Worm (Caenorhabditis elegans) whole organism, L1 larva: Measurements from ENCODE around the gene egas-3.

Experiments
- C16A3.4 ChIP-seq: fragments of 150-350 bp; optimal IDR thresholded peaks from 2 replicates; lab custom pipeline; 2014; ENCODE audit warnings: missing biosample characterization, missing genetic modification characterization
- F16B12.6 ChIP-seq: fragments of 150-350 bp; optimal IDR thresholded peaks from 2 replicates; lab custom pipeline; 2014; ENCODE audit warnings: missing biosample characterization, missing genetic modification characterization
- alr-1 ChIP-seq: fragments of 200-800 bp; sonication (Bioruptor generic); optimal IDR thresholded peaks from 2 replicates; lab custom pipeline; 2018; ENCODE audit warnings: borderline replicate concordance, mild to moderate bottlenecking, missing genetic modification characterization, missing compliant biosample characterization
- aly-2 ChIP-seq: fragments of 150-350 bp; optimal IDR thresholded peaks from 2 replicates; lab custom pipeline; 2014; ENCODE audit warnings: missing biosample characterization, missing genetic modification characterization
- ceh-88 ChIP-seq: fragments of 200-800 bp; sonication (Bioruptor generic); IDR thresholded peaks from 2 replicates; pipeline ENCODE4 v1.3.6; 2022; ENCODE audit warnings: missing genetic modification characterization, missing compliant biosample characterization
- ces-1 ChIP-seq: fragments of 150-350 bp; optimal IDR thresholded peaks from 2 replicates; lab custom pipeline; 2014; ENCODE audit warnings: missing biosample characterization, missing genetic modification reagents, missing genetic modification characterization
- dpl-1 ChIP-seq, 3 experiments: fragments of 150-350 bp in 2 of 3; sonication (generic microtip) in 1 of 3; optimal IDR thresholded peaks; 2 replicates each; lab custom pipeline; 2014 to 2017; ENCODE audit warnings: missing biosample characterization in 3 of 3, missing genetic modification characterization in 3 of 3, missing genetic modification reagents in 3 of 3
- dsc-1 ChIP-seq: sonication (generic microtip); optimal IDR thresholded peaks from 2 replicates; lab custom pipeline; 2016; ENCODE audit warnings: mild to moderate bottlenecking, missing genetic modification characterization, missing compliant biosample characterization
- efl-1 ChIP-seq, 4 experiments: fragments of 150-350 bp; optimal IDR thresholded peaks in 3 of 4; peaks in 1 of 4; 1 replicate in 1 of 4; 2 replicates in 3 of 4; lab custom pipeline; 2014; ENCODE audit warnings: missing biosample characterization in 2 of 4, missing genetic modification characterization in 2 of 4, missing genetic modification reagents in 2 of 4
- egl-27 ChIP-seq, 2 experiments: fragments of 150-350 bp in 1 of 2; sonication (generic microtip); optimal IDR thresholded peaks; 3 replicates each; lab custom pipeline; 2017 to 2018; ENCODE audit warnings: missing biosample characterization in 2 of 2, missing genetic modification characterization in 2 of 2, missing genetic modification reagents in 2 of 2
- elt-2 ChIP-seq: sonication (generic microtip); optimal IDR thresholded peaks from 2 replicates; lab custom pipeline; 2016; ENCODE audit warnings: missing genetic modification characterization, mild to moderate bottlenecking, inconsistent platforms, missing compliant biosample characterization, missing genetic modification reagents
- elt-3 ChIP-seq, 6 experiments: fragments of 150-350 bp in 1 of 6; sonication (generic microtip); optimal IDR thresholded peaks; 2 replicates each; lab custom pipeline; 2017 to 2018; ENCODE audit warnings: missing biosample characterization in 6 of 6, missing genetic modification characterization in 6 of 6, inconsistent platforms in 1 of 6
- ets-5 ChIP-seq: fragments of 200-800 bp; sonication (Bioruptor generic); IDR thresholded peaks from 2 replicates; pipeline ENCODE4 v1.3.6; 2022; ENCODE audit warnings: missing genetic modification characterization, missing compliant biosample characterization
- fkh-10 ChIP-seq: sonication (generic microtip); optimal IDR thresholded peaks from 2 replicates; lab custom pipeline; 2017; ENCODE audit warnings: missing biosample characterization, missing genetic modification reagents, missing genetic modification characterization
- fkh-8 ChIP-seq: sonication (generic microtip); optimal IDR thresholded peaks from 2 replicates; lab custom pipeline; 2016; ENCODE audit warnings: mild to moderate bottlenecking, missing genetic modification characterization, missing compliant biosample characterization
- grh-1 ChIP-seq: fragments of 200-800 bp; sonication (Bioruptor generic); IDR thresholded peaks from 2 replicates; pipeline ENCODE4 v1.3.6; 2022; ENCODE audit warnings: missing genetic modification reagents, missing genetic modification characterization, missing compliant biosample characterization
- hpl-2 ChIP-seq: fragments of 150-350 bp; optimal IDR thresholded peaks from 2 replicates; lab custom pipeline; 2014; ENCODE audit warnings: missing biosample characterization, missing genetic modification reagents, missing genetic modification characterization
- irx-1 ChIP-seq: sonication (generic microtip); optimal IDR thresholded peaks from 2 replicates; lab custom pipeline; 2016; ENCODE audit warnings: missing genetic modification characterization, missing compliant biosample characterization
- lin-35 ChIP-seq, 2 experiments: fragments of 150-350 bp; optimal IDR thresholded peaks; 2 replicates each; lab custom pipeline; 2014; ENCODE audit warnings: missing biosample characterization in 2 of 2, missing genetic modification characterization in 2 of 2, missing genetic modification reagents in 2 of 2
- mab-9 ChIP-seq: fragments of 200-800 bp; sonication (Bioruptor generic); IDR thresholded peaks from 2 replicates; pipeline ENCODE4 v1.3.6; 2022; ENCODE audit warnings: missing genetic modification reagents, missing genetic modification characterization, missing compliant biosample characterization
- mdl-1 ChIP-seq, 2 experiments: fragments of 150-350 bp; optimal IDR thresholded peaks; 2 replicates each; lab custom pipeline; 2014 to 2017; ENCODE audit warnings: missing biosample characterization in 2 of 2, missing genetic modification characterization in 2 of 2, inconsistent platforms in 1 of 2
- nhr-11 ChIP-seq: fragments of 150-350 bp; optimal IDR thresholded peaks from 2 replicates; lab custom pipeline; 2014; ENCODE audit warnings: missing biosample characterization, missing genetic modification characterization
- nhr-237 ChIP-seq: fragments of 150-350 bp; optimal IDR thresholded peaks from 2 replicates; lab custom pipeline; 2014; ENCODE audit warnings: missing biosample characterization, missing genetic modification characterization
- nhr-77 ChIP-seq: fragments of 150-350 bp; optimal IDR thresholded peaks from 2 replicates; lab custom pipeline; 2014; ENCODE audit warnings: missing biosample characterization, missing genetic modification characterization
- nhr-84 ChIP-seq: sonication (generic microtip); optimal IDR thresholded peaks from 2 replicates; lab custom pipeline; 2017; ENCODE audit warnings: missing biosample characterization, missing genetic modification characterization
- nhr-85 ChIP-seq: sonication (generic microtip); peaks from one replicate; lab custom pipeline; 2016; ENCODE audit warnings: missing genetic modification characterization, inconsistent platforms, missing compliant biosample characterization
- pag-3 ChIP-seq: sonication (generic microtip); optimal IDR thresholded peaks from 2 replicates; lab custom pipeline; 2017; ENCODE audit warnings: missing genetic modification characterization, mild to moderate bottlenecking, missing compliant biosample characterization, antibody characterized with exemption, borderline replicate concordance; ENCODE audit not compliant: insufficient read depth
- skn-1 ChIP-seq: fragments of 150-350 bp; optimal IDR thresholded peaks from 2 replicates; lab custom pipeline; 2014; ENCODE audit warnings: missing biosample characterization, missing genetic modification characterization
- snpc-4 ChIP-seq: fragments of 150-350 bp; optimal IDR thresholded peaks from 2 replicates; lab custom pipeline; 2014; ENCODE audit warnings: missing biosample characterization, missing genetic modification characterization
- sox-4 ChIP-seq: sonication (generic microtip); optimal IDR thresholded peaks from 2 replicates; lab custom pipeline; 2016; ENCODE audit warnings: missing genetic modification characterization, missing compliant biosample characterization
- sup-37 ChIP-seq: fragments of 200-800 bp; sonication (Bioruptor generic); optimal IDR thresholded peaks from 2 replicates; lab custom pipeline; 2018; ENCODE audit warnings: mild to moderate bottlenecking, missing genetic modification characterization, missing compliant biosample characterization
- swsn-7 ChIP-seq: sonication (generic microtip); optimal IDR thresholded peaks from 2 replicates; lab custom pipeline; 2016; ENCODE audit warnings: missing genetic modification characterization, missing compliant biosample characterization
- tbx-2 ChIP-seq: sonication (generic microtip); optimal IDR thresholded peaks from 2 replicates; lab custom pipeline; 2016; ENCODE audit warnings: missing genetic modification characterization, missing compliant biosample characterization
- tlp-1 ChIP-seq: fragments of 150-350 bp; optimal IDR thresholded peaks from 2 replicates; lab custom pipeline; 2014; ENCODE audit warnings: missing biosample characterization, missing genetic modification characterization
- unc-130 ChIP-seq: fragments of 150-350 bp; optimal IDR thresholded peaks from 2 replicates; lab custom pipeline; 2017; ENCODE audit warnings: missing biosample characterization, missing genetic modification characterization, inconsistent platforms
- unc-30 ChIP-seq: sonication (generic microtip); optimal IDR thresholded peaks from 2 replicates; lab custom pipeline; 2017; ENCODE audit warnings: missing biosample characterization, missing genetic modification characterization
- unc-98 ChIP-seq: fragments of 200-800 bp; sonication (Bioruptor generic); IDR thresholded peaks from 2 replicates; pipeline ENCODE4 v1.3.6; 2022; ENCODE audit warnings: missing genetic modification characterization, missing compliant biosample characterization
- vab-15 ChIP-seq: sonication (generic microtip); optimal IDR thresholded peaks from 2 replicates; lab custom pipeline; 2017; ENCODE audit warnings: missing genotype, mild to moderate bottlenecking, missing genetic modification characterization, missing compliant biosample characterization
- zag-1 ChIP-seq: fragments of 150-350 bp; optimal IDR thresholded peaks from 2 replicates; lab custom pipeline; 2014; ENCODE audit warnings: missing biosample characterization, missing genetic modification characterization

egas-3 gene

DNA sequence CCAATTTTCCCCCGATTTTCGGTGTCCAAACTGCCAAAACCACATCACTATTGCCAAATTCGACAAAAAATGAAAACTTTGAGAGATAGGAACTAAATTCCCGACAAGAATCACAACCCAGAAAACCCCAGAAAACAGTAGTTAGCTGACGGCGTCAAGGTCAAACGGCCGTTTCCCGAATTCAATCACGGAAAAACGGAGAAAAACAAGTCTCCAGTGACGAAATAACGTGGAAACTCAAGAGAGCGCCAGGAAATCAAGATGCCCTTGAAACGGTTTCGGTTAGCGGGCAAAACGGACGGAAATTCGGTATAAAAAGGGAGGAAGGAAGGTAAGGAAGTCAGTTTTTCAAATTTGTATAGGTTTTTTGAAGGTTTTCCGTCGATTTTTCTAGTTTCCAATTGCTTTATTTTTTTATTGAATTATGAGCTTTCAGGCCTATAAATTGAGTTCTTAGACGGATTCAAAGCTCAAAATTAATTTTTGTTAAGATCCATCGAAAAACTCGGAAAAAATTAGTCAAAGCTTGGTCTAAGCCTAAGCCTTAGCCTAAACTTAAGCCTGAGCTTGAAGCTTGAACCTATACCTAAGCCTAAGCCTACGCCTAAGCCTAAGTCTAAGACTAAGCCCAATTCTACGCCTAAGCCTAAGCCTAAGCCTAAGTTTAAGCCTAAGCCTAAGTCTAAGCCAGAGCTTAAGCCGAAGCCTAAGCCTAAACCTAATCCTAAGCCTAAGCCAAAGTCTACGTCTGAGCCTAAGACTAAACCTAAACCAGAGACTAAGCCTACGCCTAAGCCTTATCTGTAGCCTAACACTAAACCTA lies 1.6 kb upstream of the egas-3 start (continued):
- TF ChIP-seq aly-2 (tag; lab: Kevin White, UChicago) = no peak
- TF ChIP-seq C16A3.4 (tag; lab: Kevin White, UChicago) = peak; percentile 46
- peak; percentile 10 for TF ChIP-seq tbx-2 (tag; lab: Kevin White, UChicago)
- peak in 1 of 2 experiments; percentile 15 for TF ChIP-seq mdl-1 (tag; optimal IDR thresholded peaks at IDR 0.05; lab: Kevin White, UChicago)
- TF ChIP-seq mab-9 = no peak

DNA sequence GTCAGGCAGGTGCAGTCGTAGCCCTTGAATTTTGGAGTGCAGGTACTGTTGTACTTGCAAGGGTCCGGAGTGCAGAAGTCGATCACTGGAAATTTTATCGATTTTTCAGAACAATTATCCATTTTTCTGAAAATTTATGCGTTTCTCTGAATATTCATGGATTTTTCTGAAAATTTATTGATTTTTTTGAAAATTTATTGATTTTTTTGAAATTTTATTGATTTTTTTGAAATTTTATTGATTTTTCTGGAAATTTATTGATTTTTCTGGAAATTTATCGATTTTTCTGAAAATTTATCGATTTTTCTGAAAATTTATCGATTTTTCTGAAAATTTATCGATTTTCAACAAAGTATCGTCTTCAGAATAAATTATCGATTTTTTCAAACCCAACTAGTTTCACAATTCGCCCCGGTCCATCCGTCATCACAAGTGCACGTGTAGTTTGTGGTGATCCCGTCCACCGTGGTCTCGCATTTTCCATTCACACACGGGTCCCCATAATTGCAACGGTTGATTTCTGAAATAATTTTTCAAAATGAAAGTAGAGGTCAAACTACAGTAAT lies 4.1 kb downstream of the egas-3 start:
- TF ChIP-seq snpc-4 (tag; lab: Kevin White, UChicago) (no peak), vab-15 (tag; lab: Kevin White, UChicago) (no peak), fkh-8 (no peak), nhr-84 (tag; lab: Kevin White, UChicago) (no peak), ces-1 (no peak), mdl-1 (tag; optimal IDR thresholded peaks at IDR 0.05; lab: Kevin White, UChicago) (no peak), skn-1 (no peak), nhr-85 (tag; lab: Kevin White, UChicago) (no peak), grh-1 (GFP tag; lab: Robert Waterston, UW) (no peak), F16B12.6 (tag; lab: Kevin White, UChicago) (no peak), lin-35 (GFP tag; optimal IDR thresholded peaks at IDR 0.05; lab: Kevin White, UChicago) (no peak), zag-1 (tag; lab: Kevin White, UChicago) (no peak), ets-5 (no peak), egl-27 (tag; optimal IDR thresholded peaks at IDR 0.05; lab: Kevin White, UChicago) (no peak), tlp-1 (no peak), irx-1 (tag; lab: Kevin White, UChicago) (no peak), C16A3.4 (tag; lab: Kevin White, UChicago) (no peak)

- TF ChIP-seq hpl-2 (GFP tag; lab: Kevin White, UChicago) (no peak), unc-130 (tag; lab: Kevin White, UChicago) (no peak), unc-98 (GFP tag; lab: Robert Waterston, UW) (no peak), nhr-77 (tag; lab: Kevin White, UChicago) (no peak), fkh-10 (no peak), dpl-1 (GFP tag; optimal IDR thresholded peaks at IDR 0.05; lab: Kevin White, UChicago) (no peak), pag-3 (tag; lab: Kevin White, UChicago) (no peak), unc-30 (tag; lab: Kevin White, UChicago) (no peak), zag-1 (tag; lab: Kevin White, UChicago) (no peak), dsc-1 (tag; lab: Kevin White, UChicago) (no peak), elt-3 (tag; optimal IDR thresholded peaks at IDR 0.05; lab: Kevin White, UChicago) (no peak), alr-1 (no peak), sox-4 (no peak), nhr-11 (no peak), nhr-237 (no peak), ceh-88 (no peak), swsn-7 (tag; lab: Kevin White, UChicago) (no peak), elt-2 (tag; lab: Kevin White, UChicago) (no peak), efl-1 (optimal IDR thresholded peaks at IDR 0.05; lab: Kevin White, UChicago) (no peak), efl-1 (GFP tag; optimal IDR thresholded peaks at IDR 0.05 in 1 of 2; lab: Kevin White, UChicago) (no peak), sup-37 (no peak)
Measured at ce11 chrV:18628907-18629306, 7.2 kb downstream of the egas-3 start.
